Worm (Caenorhabditis elegans) whole organism, L4 larva: ENCODE data around the gene F37A4.4.

ENCODE experiments used
- F49E8.2 ChIP-seq: sonication (generic microtip); optimal IDR thresholded peaks from 2 replicates; lab custom pipeline; 2016; ENCODE audit warnings: missing compliant biosample characterization, mild to moderate bottlenecking, missing genetic modification characterization, borderline replicate concordance
- T20F7.1 ChIP-seq: fragments of 200-800 bp; sonication (Bioruptor generic); optimal IDR thresholded peaks from 2 replicates; lab custom pipeline; 2018; ENCODE audit warnings: mild to moderate bottlenecking, missing genetic modification characterization, missing compliant biosample characterization
- Y48G9A.11 ChIP-seq: fragments of 200-800 bp; sonication (Bioruptor generic); IDR thresholded peaks from 2 replicates; pipeline ENCODE4 v1.3.6; 2022; ENCODE audit warnings: missing genetic modification reagents, missing genetic modification characterization, missing compliant biosample characterization
- Y75B8A.6 ChIP-seq: fragments of 200-800 bp; sonication (Bioruptor generic); IDR thresholded peaks from 2 replicates; pipeline ENCODE4 v1.3.6; 2022; ENCODE audit warnings: missing genetic modification reagents, missing genetic modification characterization, missing compliant biosample characterization
- aha-1 ChIP-seq: fragments of 150-350 bp; peaks from one replicate; lab custom pipeline; 2014; ENCODE audit warnings: missing biosample characterization, missing genetic modification characterization
- aly-2 ChIP-seq: sonication (generic microtip); optimal IDR thresholded peaks from 2 replicates; lab custom pipeline; 2018; ENCODE audit warnings: missing biosample characterization, missing genetic modification characterization
- attf-4 ChIP-seq: sonication (generic microtip); optimal IDR thresholded peaks from 3 replicates; lab custom pipeline; 2017; ENCODE audit warnings: missing biosample characterization, missing genetic modification characterization
- ceh-44 ChIP-seq: fragments of 200-800 bp; sonication (Bioruptor generic); IDR thresholded peaks from 2 replicates; pipeline ENCODE4 v1.3.6; 2022; ENCODE audit warnings: missing genetic modification reagents, missing genetic modification characterization, missing compliant biosample characterization
- ces-1 ChIP-seq: fragments of 150-350 bp; sonication (generic microtip); optimal IDR thresholded peaks from 4 replicates; lab custom pipeline; 2014; ENCODE audit warnings: missing biosample characterization, missing genetic modification reagents, missing genetic modification characterization
- cey-2 ChIP-seq: sonication (generic microtip); optimal IDR thresholded peaks from 3 replicates; lab custom pipeline; 2017; ENCODE audit warnings: missing genetic modification characterization, mild to moderate bottlenecking, missing compliant biosample characterization, antibody characterized with exemption, borderline replicate concordance; ENCODE audit not compliant: insufficient read depth
- egl-43 ChIP-seq: fragments of 200-800 bp; sonication (Bioruptor generic); IDR thresholded peaks from 2 replicates; pipeline ENCODE4 v1.3.6; 2022; ENCODE audit warnings: missing genetic modification reagents, missing genetic modification characterization, missing compliant biosample characterization
- fkh-10 ChIP-seq: fragments of 150-350 bp; optimal IDR thresholded peaks from 2 replicates; lab custom pipeline; 2014; ENCODE audit warnings: missing biosample characterization, missing genetic modification reagents, missing genetic modification characterization
- lir-3 ChIP-seq: sonication (generic microtip); optimal IDR thresholded peaks from 2 replicates; lab custom pipeline; 2016; ENCODE audit warnings: mild to moderate bottlenecking, missing genetic modification characterization, missing compliant biosample characterization
- mdl-1 ChIP-seq, 2 experiments: fragments of 150-350 bp in 1 of 2; sonication (generic microtip) in 1 of 2; optimal IDR thresholded peaks; 2 replicates each; lab custom pipeline; 2014 to 2017; ENCODE audit warnings: missing biosample characterization in 2 of 2, missing genetic modification characterization in 2 of 2
- mes-2 ChIP-seq: sonication (generic microtip); optimal IDR thresholded peaks from 2 replicates; lab custom pipeline; 2016; ENCODE audit warnings: missing genotype, mild to moderate bottlenecking, missing genetic modification characterization, missing compliant biosample characterization; ENCODE audit not compliant: poor library complexity, severe bottlenecking
- nhr-10 ChIP-seq: fragments of 150-350 bp; optimal IDR thresholded peaks from 2 replicates; lab custom pipeline; 2014; ENCODE audit warnings: missing biosample characterization, missing genetic modification characterization
- nhr-11 ChIP-seq: fragments of 150-350 bp; optimal IDR thresholded peaks from 2 replicates; lab custom pipeline; 2014; ENCODE audit warnings: missing biosample characterization, missing genetic modification characterization
- nhr-237 ChIP-seq: sonication (generic microtip); optimal IDR thresholded peaks from 2 replicates; lab custom pipeline; 2017; ENCODE audit warnings: missing biosample characterization, missing genetic modification characterization
- nhr-25 ChIP-seq: sonication (generic microtip); optimal IDR thresholded peaks from 2 replicates; lab custom pipeline; 2017; ENCODE audit warnings: missing genetic modification characterization, mild to moderate bottlenecking, missing compliant biosample characterization, antibody characterized with exemption, moderate library complexity, borderline replicate concordance; ENCODE audit not compliant: insufficient read depth
- nhr-28 ChIP-seq: fragments of 150-350 bp; optimal IDR thresholded peaks from 2 replicates; lab custom pipeline; 2014; ENCODE audit warnings: missing biosample characterization, missing genetic modification characterization
- nhr-42 ChIP-seq: fragments of 200-800 bp; sonication (Bioruptor generic); IDR thresholded peaks from 2 replicates; pipeline ENCODE4 v1.3.6; 2022; ENCODE audit warnings: missing genetic modification characterization, missing compliant biosample characterization
- pqm-1 ChIP-seq: sonication (generic microtip); optimal IDR thresholded peaks from 2 replicates; lab custom pipeline; 2017; ENCODE audit warnings: missing biosample characterization, missing genetic modification characterization
- sdz-12 ChIP-seq: fragments of 200-800 bp; sonication (Bioruptor generic); optimal IDR thresholded peaks from 2 replicates; lab custom pipeline; 2018; ENCODE audit warnings: mild to moderate bottlenecking, missing genetic modification characterization, missing compliant biosample characterization
- snpc-1.2 ChIP-seq: fragments of 200-800 bp; sonication (Bioruptor generic); IDR thresholded peaks from 2 replicates; pipeline ENCODE4 v1.3.6; 2022; ENCODE audit warnings: missing genetic modification reagents, missing genetic modification characterization, missing compliant biosample characterization
- tag-97 ChIP-seq: fragments of 200-800 bp; sonication (Bioruptor generic); IDR thresholded peaks from 2 replicates; pipeline ENCODE4 v1.3.6; 2022; ENCODE audit warnings: missing genetic modification characterization, missing compliant biosample characterization
- unc-62 ChIP-seq, 3 experiments: fragments of 150-350 bp in 1 of 3; sonication (generic microtip); optimal IDR thresholded peaks in 2 of 3; peaks in 1 of 3; 1 replicate in 1 of 3; 2 replicates in 2 of 3; lab custom pipeline; 2014 to 2017; ENCODE audit warnings: missing biosample characterization in 3 of 3, missing genetic modification characterization in 3 of 3, missing genetic modification reagents in 3 of 3, missing genotype in 1 of 3
- vab-7 ChIP-seq: fragments of 200-800 bp; sonication (Bioruptor generic); IDR thresholded peaks from 2 replicates; pipeline ENCODE4 v1.3.6; 2022; ENCODE audit warnings: missing genetic modification reagents, missing genetic modification characterization, missing compliant biosample characterization
- zag-1 ChIP-seq: fragments of 150-350 bp; optimal IDR thresholded peaks from 2 replicates; lab custom pipeline; 2014; ENCODE audit warnings: missing biosample characterization, missing genetic modification characterization
- zip-2 ChIP-seq: fragments of 150-350 bp; optimal IDR thresholded peaks from 2 replicates; lab custom pipeline; 2014; ENCODE audit warnings: missing biosample characterization, missing genetic modification characterization

Gene F37A4.4

ce11 chrIII:6713266-6713665 is at the start of gene F37A4.4:
Gene F37A4.4 (plus strand): TSS chrIII:6713566.
- TF ChIP-seq tag-97, result no peak
- TF ChIP-seq snpc-1.2, result no peak
- TF ChIP-seq Y48G9A.11 (GFP tag; lab: Robert Waterston, UW), result no peak
- TF ChIP-seq nhr-28 (tag; lab: Kevin White, UChicago), result no peak
- no peak for TF ChIP-seq vab-7
- no peak for TF ChIP-seq Y75B8A.6 (GFP tag; lab: Robert Waterston, UW)
- TF ChIP-seq lir-3, result no peak
- no peak for TF ChIP-seq cey-2 (tag; lab: Kevin White, UChicago)
- TF ChIP-seq egl-43, result no peak
- TF ChIP-seq sdz-12 (GFP tag; lab: Kevin White, UChicago), result no peak

ce11 chrIII:6670737-6671242 is 42.6 kb upstream of the F37A4.4 start:
- TF ChIP-seq unc-62 (GFP tag; optimal IDR thresholded peaks at IDR 0.05 in 1 of 2; lab: Kevin White, UChicago), result peak in 1 of 2 experiments; percentile 80
- TF ChIP-seq unc-62 (tag; optimal IDR thresholded peaks at IDR 0.05; lab: Kevin White, UChicago), result no peak
- TF ChIP-seq fkh-10 (GFP tag; lab: Kevin White, UChicago), result peak; percentile 52
- peak; percentile 55 for TF ChIP-seq ces-1 (GFP tag; lab: Kevin White, UChicago)
- TF ChIP-seq Y48G9A.11 (GFP tag; lab: Robert Waterston, UW), result no peak
- no peak for TF ChIP-seq nhr-237 (tag; lab: Kevin White, UChicago)

- no peak for TF ChIP-seq nhr-11 (tag; lab: Kevin White, UChicago)
- no peak for TF ChIP-seq ceh-44 (GFP tag; lab: Robert Waterston, UW)
- no peak for TF ChIP-seq nhr-25 (tag; lab: Kevin White, UChicago)
- no peak for TF ChIP-seq zip-2 (tag; lab: Kevin White, UChicago)
- TF ChIP-seq pqm-1 (tag; lab: Kevin White, UChicago), result no peak
- TF ChIP-seq zag-1 (tag; lab: Kevin White, UChicago), result no peak
- TF ChIP-seq T20F7.1 (GFP tag; lab: Kevin White, UChicago), result no peak
- no peak for TF ChIP-seq nhr-28 (tag; lab: Kevin White, UChicago)
- TF ChIP-seq attf-4, result no peak
- TF ChIP-seq nhr-42, result no peak
- no peak for TF ChIP-seq nhr-10
- no peak for TF ChIP-seq mes-2 (tag; lab: Kevin White, UChicago)
- no peak for TF ChIP-seq F49E8.2 (tag; lab: Kevin White, UChicago)
- TF ChIP-seq tag-97, result no peak
These were observed 37.9 kb upstream of the F37A4.4 start, which contains the start of gene rbf-1 for ce11 chrIII:6675460-6675859. Gene rbf-1 (plus strand): TSS chrIII:6675760.

- TF ChIP-seq aly-2 (tag; lab: Kevin White, UChicago), result no peak
These were observed 36.1 kb upstream of the F37A4.4 start for ce11 chrIII:6677304-6677703.

- TF ChIP-seq aha-1, result peak; percentile 58
- no peak for TF ChIP-seq mdl-1 (tag; optimal IDR thresholded peaks at IDR 0.05; lab: Kevin White, UChicago)
These were observed 34.0 kb upstream of the F37A4.4 start for ce11 chrIII:6679323-6679722.

- peak in 1 of 2 experiments; percentile 93 for TF ChIP-seq unc-62 (GFP tag; optimal IDR thresholded peaks at IDR 0.05 in 1 of 2; lab: Kevin White, UChicago)
- TF ChIP-seq unc-62 (tag; optimal IDR thresholded peaks at IDR 0.05; lab: Kevin White, UChicago), result no peak
- TF ChIP-seq zip-2 (tag; lab: Kevin White, UChicago), result no peak
These were observed 32.4 kb upstream of the F37A4.4 start for ce11 chrIII:6680963-6681362.
